Worm (Caenorhabditis elegans): ENCODE data around the gene ncs-4.

The ncs-4 gene

ce11 chrX:10158716-10159115, 17.6 kb upstream of the ncs-4 start, which contains the start of gene erd-2.1:
Gene erd-2.1 (minus strand): TSS chrX:10158829.
- peak; percentile 67 for TF ChIP-seq unc-55 (GFP tag; optimal IDR thresholded peaks at IDR 0.05)
- peak; percentile 71 for TF ChIP-seq sma-9 (GFP tag; optimal IDR thresholded peaks at IDR 0.05)
- no peak for TF ChIP-seq sma-9 (tag; optimal IDR thresholded peaks at IDR 0.05)
- TF ChIP-seq sma-3 (GFP tag; optimal IDR thresholded peaks at IDR 0.05), result peak; percentile 55
- TF ChIP-seq mbf-1 (tag; optimal IDR thresholded peaks at IDR 0.05), result no peak
- TF ChIP-seq R02D3.7 (tag; optimal IDR thresholded peaks at IDR 0.05), result no peak
- TF ChIP-seq nhr-77 (tag; optimal IDR thresholded peaks at IDR 0.05), result no peak
- TF ChIP-seq fos-1 (tag; optimal IDR thresholded peaks at IDR 0.05), result peak; percentile 73
- TF ChIP-seq ztf-4 (tag; optimal IDR thresholded peaks at IDR 0.05), result no peak
- peak; percentile 59 for TF ChIP-seq zag-1 (tag; optimal IDR thresholded peaks at IDR 0.05)
- peak; percentile 51 for TF ChIP-seq F13H6.1 (tag; optimal IDR thresholded peaks at IDR 0.05)
- TF ChIP-seq nhr-129 (tag; optimal IDR thresholded peaks at IDR 0.05), result peak; percentile 87
- TF ChIP-seq lsy-2 (tag; optimal IDR thresholded peaks at IDR 0.05), result peak in 1 of 2 experiments; percentile 72
- peak; percentile 62 for TF ChIP-seq C34F6.9 (tag; optimal IDR thresholded peaks at IDR 0.05)
- TF ChIP-seq crh-2 (tag; optimal IDR thresholded peaks at IDR 0.05), result peak; percentile 98
- peak; percentile 7 for TF ChIP-seq ceh-16 (tag; optimal IDR thresholded peaks at IDR 0.05)
- peak; percentile 72 for TF ChIP-seq nhr-21 (tag; optimal IDR thresholded peaks at IDR 0.05)
- TF ChIP-seq snpc-4 (tag; optimal IDR thresholded peaks at IDR 0.05), result no peak
- peak; percentile 9 to 40 for TF ChIP-seq mdl-1 (tag; optimal IDR thresholded peaks at IDR 0.05)
- TF ChIP-seq ama-1 (optimal IDR thresholded peaks at IDR 0.05), result no peak
- TF ChIP-seq sem-4 (tag; optimal IDR thresholded peaks at IDR 0.05), result peak; percentile 67
- TF ChIP-seq lin-13 (GFP tag; optimal IDR thresholded peaks at IDR 0.05), result peak; percentile 37

ce11 chrX:10160097-10160677, 16.1 kb upstream of the ncs-4 start, which contains the start of gene F09B9.4:
Gene F09B9.4 (plus strand): TSS chrX:10160627.
- TF ChIP-seq ama-1 (optimal IDR thresholded peaks at IDR 0.05) (no peak), unc-55 (GFP tag; optimal IDR thresholded peaks at IDR 0.05) (no peak), nhr-129 (tag; optimal IDR thresholded peaks at IDR 0.05) (peak; percentile 10), C34F6.9 (tag; optimal IDR thresholded peaks at IDR 0.05) (peak; percentile 23), crh-2 (tag; optimal IDR thresholded peaks at IDR 0.05) (no peak), F13H6.1 (tag; optimal IDR thresholded peaks at IDR 0.05) (peak; percentile 8), snpc-4 (tag; optimal IDR thresholded peaks at IDR 0.05) (no peak), nhr-11 (tag; optimal IDR thresholded peaks at IDR 0.05) (no peak)

ce11 chrX:10162476-10162875, 13.8 kb upstream of the ncs-4 start:
- no peak for TF ChIP-seq dmd-4 (tag; optimal IDR thresholded peaks at IDR 0.05)
- TF ChIP-seq unc-39 (tag; optimal IDR thresholded peaks at IDR 0.05), result no peak
- no peak for TF ChIP-seq nhr-11 (tag; optimal IDR thresholded peaks at IDR 0.05)
- no peak for TF ChIP-seq unc-62 (GFP tag; optimal IDR thresholded peaks at IDR 0.05)
- TF ChIP-seq ztf-11 (tag; optimal IDR thresholded peaks at IDR 0.05), result no peak
- TF ChIP-seq gmeb-1 (tag; optimal IDR thresholded peaks at IDR 0.05), result no peak
- no peak for TF ChIP-seq F13H6.1 (tag; optimal IDR thresholded peaks at IDR 0.05)
- TF ChIP-seq ZK546.5 (tag; optimal IDR thresholded peaks at IDR 0.05), result no peak
- no peak for TF ChIP-seq elt-1 (tag; optimal IDR thresholded peaks at IDR 0.05)
- no peak for TF ChIP-seq mbf-1 (tag; optimal IDR thresholded peaks at IDR 0.05)

- TF ChIP-seq C34F6.9 (tag; optimal IDR thresholded peaks at IDR 0.05) (no peak), nhr-21 (tag; optimal IDR thresholded peaks at IDR 0.05) (no peak), mdl-1 (tag; optimal IDR thresholded peaks at IDR 0.05) (no peak)
These were observed 13.1 kb upstream of the ncs-4 start for ce11 chrX:10163212-10163611.

- TF ChIP-seq nhr-10 (tag; optimal IDR thresholded peaks at IDR 0.05) (no peak), unc-62 (GFP tag; optimal IDR thresholded peaks at IDR 0.05) (no peak), unc-39 (tag; optimal IDR thresholded peaks at IDR 0.05) (no peak), nhr-23 (tag; optimal IDR thresholded peaks at IDR 0.05) (no peak), blmp-1 (tag; optimal IDR thresholded peaks at IDR 0.05; ENCODE audit: insufficient read depth) (no peak), aly-2 (tag; optimal IDR thresholded peaks at IDR 0.05) (no peak), nhr-25 (tag; optimal IDR thresholded peaks at IDR 0.05) (no peak), nhr-11 (tag; optimal IDR thresholded peaks at IDR 0.05) (no peak), alr-1 (tag; optimal IDR thresholded peaks at IDR 0.05) (no peak), nhr-129 (tag; optimal IDR thresholded peaks at IDR 0.05) (no peak), C34F6.9 (tag; optimal IDR thresholded peaks at IDR 0.05) (no peak), egl-27 (tag; optimal IDR thresholded peaks at IDR 0.05) (no peak)
These were observed 9.3 kb upstream of the ncs-4 start, which contains the start of gene rnp-9 for ce11 chrX:10167005-10167404. Gene rnp-9 (plus strand): TSS chrX:10167305.

All from whole organism, L2 larva.